Worm (Caenorhabditis elegans): Measurements from ENCODE around the gene pix-1.

Gene pix-1

ce11 chrX:13726874-13727343, at the start of gene pix-1 (continued):
- TF ChIP-seq elt-3 (tag; optimal IDR thresholded peaks at IDR 0.05) (peak in 1 of 6 experiments; percentile 36), ceh-63 (GFP tag; optimal IDR thresholded peaks at IDR 0.05) (no peak), fkh-10 (GFP tag; optimal IDR thresholded peaks at IDR 0.05) (no peak), F16B12.6 (tag; optimal IDR thresholded peaks at IDR 0.05) (no peak), vab-15 (tag; optimal IDR thresholded peaks at IDR 0.05) (no peak), elt-2 (tag; optimal IDR thresholded peaks at IDR 0.05) (peak; percentile 8), unc-62 (GFP tag; optimal IDR thresholded peaks at IDR 0.05) (no peak), fkh-4 (tag; optimal IDR thresholded peaks at IDR 0.05; ENCODE audit: borderline replicate concordance) (peak; percentile 19), lin-15B (tag; optimal IDR thresholded peaks at IDR 0.05) (peak; percentile 18), lin-14 (GFP tag; optimal IDR thresholded peaks at IDR 0.05) (peak; percentile 93), nhr-20 (tag; optimal IDR thresholded peaks at IDR 0.05) (peak; percentile 69), snpc-4 (tag; optimal IDR thresholded peaks at IDR 0.05) (peak; percentile 0), tlp-1 (tag; optimal IDR thresholded peaks at IDR 0.05) (no peak), pag-3 (tag; optimal IDR thresholded peaks at IDR 0.05; ENCODE audit: borderline replicate concordance, insufficient read depth) (no peak), isw-1 (GFP tag; IDR thresholded peaks at IDR 0.05) (peak; percentile 22; the same call in 1 of the 2 replicates), unc-130 (tag; optimal IDR thresholded peaks at IDR 0.05) (peak; percentile 83), nhr-76 (tag; optimal IDR thresholded peaks at IDR 0.05) (no peak), lin-35 (GFP tag; optimal IDR thresholded peaks at IDR 0.05) (peak; percentile 44 to 45), egl-27 (tag; optimal IDR thresholded peaks at IDR 0.05) (no peak), ztf-11 (tag; optimal IDR thresholded peaks at IDR 0.05) (no peak), C16A3.4 (tag; optimal IDR thresholded peaks at IDR 0.05) (peak; percentile 52), ama-1 (optimal IDR thresholded peaks at IDR 0.05) (no peak), nhr-28 (tag; optimal IDR thresholded peaks at IDR 0.05) (no peak), nhr-19 (GFP tag; conservative IDR thresholded peaks at IDR 0.05) (peak; percentile 74), hlh-4 (tag; optimal IDR thresholded peaks at IDR 0.05) (no peak), fkh-8 (tag; optimal IDR thresholded peaks at IDR 0.05) (peak; percentile 25), efl-1 (optimal IDR thresholded peaks at IDR 0.05) (peak; percentile 47 to 52), efl-1 (GFP tag; optimal IDR thresholded peaks at IDR 0.05 in 1 of 2) (peak; percentile 28 to 63), ceh-88 (GFP tag; IDR thresholded peaks at IDR 0.05) (no peak), nhr-71 (tag; optimal IDR thresholded peaks at IDR 0.05) (peak; percentile 84), nhr-77 (tag; optimal IDR thresholded peaks at IDR 0.05) (peak; percentile 27), jun-1 (tag; optimal IDR thresholded peaks at IDR 0.05) (peak; percentile 26)

DNA sequence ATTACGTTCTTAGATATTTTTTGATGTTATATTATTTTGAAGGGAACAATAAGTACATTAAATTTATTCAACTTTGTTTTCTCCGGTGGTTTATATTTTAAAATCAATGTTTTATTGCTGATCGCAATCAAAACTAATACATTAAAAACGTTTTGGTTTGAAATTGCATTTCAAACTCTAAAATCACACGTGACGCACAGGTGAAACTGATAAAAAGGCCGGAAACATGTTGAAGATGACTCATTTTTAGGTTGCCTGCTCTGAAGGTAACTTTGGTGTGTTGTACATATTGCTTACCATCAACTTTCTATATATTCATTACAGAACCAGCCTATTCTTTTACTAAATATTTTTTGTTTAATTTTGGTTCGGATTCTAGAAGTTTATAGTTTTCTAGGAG, 41.4 kb upstream of the pix-1 start:
- peak; percentile 50 for TF ChIP-seq elt-2 (tag; optimal IDR thresholded peaks at IDR 0.05)
- TF ChIP-seq swsn-7 (tag; optimal IDR thresholded peaks at IDR 0.05), result no peak
- peak in 1 of 2 experiments; percentile 15 for TF ChIP-seq lin-35 (GFP tag; optimal IDR thresholded peaks at IDR 0.05)

DNA sequence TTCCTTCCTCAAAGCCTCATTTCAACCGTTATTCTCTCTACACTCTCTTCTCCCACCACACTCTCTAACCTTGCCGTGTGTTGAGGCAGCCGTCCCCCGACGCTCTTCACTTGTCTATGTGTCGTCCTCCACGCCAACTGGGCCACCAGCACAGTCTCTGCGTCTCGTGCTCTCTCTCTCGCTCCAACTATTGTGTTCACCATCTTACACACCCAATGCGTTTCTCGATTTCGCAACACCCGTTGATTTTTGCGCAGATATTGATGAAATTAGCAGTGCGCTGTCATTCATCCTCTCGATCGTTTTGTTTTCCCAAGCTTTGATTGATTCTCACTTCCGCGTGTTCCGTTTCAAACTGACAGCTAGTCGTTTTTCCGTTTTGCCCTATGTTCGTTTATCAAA, 40.0 kb upstream of the pix-1 start:
- no peak for TF ChIP-seq unc-30 (tag; optimal IDR thresholded peaks at IDR 0.05)
- TF ChIP-seq zip-4 (GFP tag; optimal IDR thresholded peaks at IDR 0.05), result peak; percentile 82
- TF ChIP-seq zag-1 (tag; optimal IDR thresholded peaks at IDR 0.05), result no peak
- peak; percentile 91 for TF ChIP-seq lin-14 (GFP tag; optimal IDR thresholded peaks at IDR 0.05)
- TF ChIP-seq nhr-85 (tag), result peak; percentile 50
- no peak for TF ChIP-seq ceh-88 (GFP tag; IDR thresholded peaks at IDR 0.05)
- no peak for TF ChIP-seq ceh-63 (GFP tag; optimal IDR thresholded peaks at IDR 0.05)
- peak; percentile 30 for TF ChIP-seq fkh-8 (tag; optimal IDR thresholded peaks at IDR 0.05)
- TF ChIP-seq C04F5.9 (tag; optimal IDR thresholded peaks at IDR 0.05), result no peak
- no peak for TF ChIP-seq C34B4.2 (tag; optimal IDR thresholded peaks at IDR 0.05)
- peak; percentile 44 for TF ChIP-seq blmp-1 (tag; optimal IDR thresholded peaks at IDR 0.05)
- peak; percentile 55 for TF ChIP-seq swsn-7 (tag; optimal IDR thresholded peaks at IDR 0.05)
- TF ChIP-seq egl-27 (tag; optimal IDR thresholded peaks at IDR 0.05), result no peak
- TF ChIP-seq efl-1 (optimal IDR thresholded peaks at IDR 0.05), result peak in 1 of 2 experiments; percentile 37
- no peak for TF ChIP-seq efl-1 (GFP tag; optimal IDR thresholded peaks at IDR 0.05 in 1 of 2)
- TF ChIP-seq rnt-1 (tag; optimal IDR thresholded peaks at IDR 0.05), result peak; percentile 68
- peak; percentile 53 for TF ChIP-seq dsc-1 (tag; optimal IDR thresholded peaks at IDR 0.05)
- TF ChIP-seq aha-1 (tag; optimal IDR thresholded peaks at IDR 0.05), result no peak
- TF ChIP-seq hlh-17 (GFP tag; optimal IDR thresholded peaks at IDR 0.05; ENCODE audit: borderline replicate concordance), result no peak
- TF ChIP-seq skn-1 (tag; optimal IDR thresholded peaks at IDR 0.05), result peak; percentile 59
- TF ChIP-seq tbx-2 (tag; optimal IDR thresholded peaks at IDR 0.05), result peak; percentile 57
- TF ChIP-seq nhr-47 (tag; optimal IDR thresholded peaks at IDR 0.05), result peak; percentile 60
- TF ChIP-seq lin-39 (tag; optimal IDR thresholded peaks at IDR 0.05), result no peak
- peak; percentile 29 for TF ChIP-seq isw-1 (GFP tag; IDR thresholded peaks at IDR 0.05)
- TF ChIP-seq nhr-19 (GFP tag; conservative IDR thresholded peaks at IDR 0.05), result no peak; the same call in 1 of the 2 replicates
- TF ChIP-seq snu-23 (GFP tag; optimal IDR thresholded peaks at IDR 0.05), result peak; percentile 65

Data from whole organism, L1 larva.